Worm (Caenorhabditis elegans): Measurements from ENCODE around the gene fbxa-192.

Gene fbxa-192

DNA sequence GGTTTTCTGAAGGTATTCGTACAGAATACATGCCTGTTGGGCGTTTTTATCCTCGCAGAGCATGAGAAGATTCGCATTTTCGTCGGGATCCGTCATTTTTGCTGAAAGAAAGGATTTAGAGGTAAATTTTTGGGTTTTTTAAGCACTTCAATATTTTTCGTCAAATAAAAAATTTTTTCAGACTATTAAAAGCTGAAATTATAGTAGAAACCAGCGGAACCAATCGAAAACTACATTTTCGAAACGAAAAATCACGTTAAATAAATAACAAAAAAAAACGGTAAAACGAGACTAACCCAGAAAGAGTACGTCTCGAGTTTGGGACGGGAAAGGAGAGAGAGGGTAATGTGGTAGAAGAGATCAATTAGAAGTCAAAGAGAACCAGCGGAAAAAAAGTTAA, at the start of gene fbxa-192:
Gene fbxa-192, minus strand, starts transcription at position 101 of the 400 bp plus-strand sequence.
- TF ChIP-seq fkh-2 (tag; optimal IDR thresholded peaks at IDR 0.05): no peak
- no peak for TF ChIP-seq ceh-9 (tag; optimal IDR thresholded peaks at IDR 0.05)
- no peak for TF ChIP-seq nhr-11 (tag; optimal IDR thresholded peaks at IDR 0.05)
- TF ChIP-seq elt-3 (tag; optimal IDR thresholded peaks at IDR 0.05): no peak
- no peak for TF ChIP-seq pha-4 (tag; optimal IDR thresholded peaks at IDR 0.05)
- TF ChIP-seq nhr-67 (tag; optimal IDR thresholded peaks at IDR 0.05): no peak
- TF ChIP-seq snpc-4 (tag; optimal IDR thresholded peaks at IDR 0.05): no peak
- no peak for TF ChIP-seq skn-1 (tag; optimal IDR thresholded peaks at IDR 0.05)
- TF ChIP-seq lin-15B (tag; optimal IDR thresholded peaks at IDR 0.05): no peak
- TF ChIP-seq egl-27 (tag; optimal IDR thresholded peaks at IDR 0.05): no peak
- TF ChIP-seq fos-1 (tag; optimal IDR thresholded peaks at IDR 0.05): no peak
- TF ChIP-seq daf-12 (tag; optimal IDR thresholded peaks at IDR 0.05): no peak
- TF ChIP-seq ztf-4 (tag; optimal IDR thresholded peaks at IDR 0.05): no peak
- no peak for TF ChIP-seq hmg-11 (tag; optimal IDR thresholded peaks at IDR 0.05)
- TF ChIP-seq nhr-237 (tag; optimal IDR thresholded peaks at IDR 0.05): no peak

DNA sequence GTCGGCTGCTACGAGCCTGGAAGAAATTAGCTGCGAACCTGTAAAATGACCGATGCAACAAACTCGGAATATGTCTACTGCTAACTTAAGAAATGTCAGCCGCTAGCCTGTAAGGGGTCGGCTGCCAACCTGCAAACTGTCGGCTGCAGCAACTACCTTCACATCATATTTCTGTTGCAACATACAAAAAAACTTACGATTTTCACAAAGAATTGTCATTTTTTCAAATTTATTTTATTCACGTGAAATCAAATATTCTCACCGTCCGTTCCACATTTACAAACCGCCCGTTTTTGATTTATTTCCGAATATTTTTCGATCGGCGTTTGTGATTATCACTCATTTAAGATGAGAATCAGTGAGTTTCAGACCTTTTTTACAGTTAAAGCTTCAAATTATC, 49.3 kb upstream of the fbxa-192 start, which contains the start of gene Y26G10.6:
Gene Y26G10.6, plus strand, starts transcription at position 301 of the 400 bp plus-strand sequence.
- TF ChIP-seq ceh-16 (tag; optimal IDR thresholded peaks at IDR 0.05) (no peak), ZK546.5 (tag; optimal IDR thresholded peaks at IDR 0.05) (no peak), hmg-11 (tag; optimal IDR thresholded peaks at IDR 0.05) (no peak), tbx-2 (tag; optimal IDR thresholded peaks at IDR 0.05) (no peak), lsy-12 (tag; optimal IDR thresholded peaks at IDR 0.05) (no peak), pha-4 (tag; optimal IDR thresholded peaks at IDR 0.05) (no peak), fos-1 (tag; optimal IDR thresholded peaks at IDR 0.05) (no peak), elt-1 (tag; optimal IDR thresholded peaks at IDR 0.05) (no peak), nhr-11 (tag; optimal IDR thresholded peaks at IDR 0.05) (no peak), skn-1 (tag; optimal IDR thresholded peaks at IDR 0.05) (no peak), ama-1 (optimal IDR thresholded peaks at IDR 0.05) (no peak), mdl-1 (tag; optimal IDR thresholded peaks at IDR 0.05) (no peak), elt-2 (tag; optimal IDR thresholded peaks at IDR 0.05) (no peak), egl-5 (tag; optimal IDR thresholded peaks at IDR 0.05) (no peak), fkh-10 (GFP tag; optimal IDR thresholded peaks at IDR 0.05) (no peak), lin-39 (tag; optimal IDR thresholded peaks at IDR 0.05) (no peak)

DNA sequence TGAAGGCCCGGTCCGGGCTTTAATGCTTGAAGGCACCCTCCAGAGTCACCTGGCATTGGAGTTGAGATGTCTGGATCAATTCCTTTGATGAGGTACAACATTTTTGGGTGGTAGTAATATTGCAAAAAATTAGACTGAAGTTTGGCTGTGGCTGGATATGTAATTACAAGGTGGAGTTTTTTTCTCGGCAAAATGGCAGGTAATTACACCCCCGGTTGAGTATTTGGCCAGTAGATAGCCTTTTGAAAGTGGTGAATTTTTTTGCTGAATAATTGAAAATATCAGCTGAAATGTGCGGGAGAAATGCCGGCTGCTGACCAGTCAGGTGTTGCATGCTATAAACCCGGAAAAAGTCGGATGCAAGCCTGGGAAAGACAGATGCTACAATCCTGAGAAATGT, 48.8 kb upstream of the fbxa-192 start, which contains the start of gene Y26G10.4:
Gene Y26G10.4, minus strand, starts transcription at position 101 of the 400 bp plus-strand sequence.
- TF ChIP-seq ama-1 (optimal IDR thresholded peaks at IDR 0.05): no peak
- TF ChIP-seq ceh-9 (tag; optimal IDR thresholded peaks at IDR 0.05): no peak
- TF ChIP-seq unc-39 (tag; optimal IDR thresholded peaks at IDR 0.05): no peak
- no peak for TF ChIP-seq ceh-28 (tag; optimal IDR thresholded peaks at IDR 0.05)
- no peak for TF ChIP-seq nhr-43 (tag; optimal IDR thresholded peaks at IDR 0.05; ENCODE audit: poor library complexity, severe bottlenecking)
- TF ChIP-seq nhr-67 (tag; optimal IDR thresholded peaks at IDR 0.05): no peak

- TF ChIP-seq lsy-12 (tag; optimal IDR thresholded peaks at IDR 0.05): no peak
- TF ChIP-seq ceh-28 (tag; optimal IDR thresholded peaks at IDR 0.05): no peak
- no peak for TF ChIP-seq pqm-1 (tag; optimal IDR thresholded peaks at IDR 0.05)
- no peak for TF ChIP-seq mml-1 (tag; optimal IDR thresholded peaks at IDR 0.05)
- no peak for TF ChIP-seq unc-62 (GFP tag; optimal IDR thresholded peaks at IDR 0.05)
- TF ChIP-seq nhr-43 (tag; optimal IDR thresholded peaks at IDR 0.05; ENCODE audit: poor library complexity, severe bottlenecking): no peak
- TF ChIP-seq ztf-11 (tag; optimal IDR thresholded peaks at IDR 0.05): no peak
- no peak for TF ChIP-seq snpc-4 (tag; optimal IDR thresholded peaks at IDR 0.05)
- TF ChIP-seq egl-5 (tag; optimal IDR thresholded peaks at IDR 0.05): no peak
- TF ChIP-seq ZK546.5 (tag; optimal IDR thresholded peaks at IDR 0.05): no peak
- no peak for TF ChIP-seq jun-1 (tag; optimal IDR thresholded peaks at IDR 0.05)
- no peak for TF ChIP-seq nhr-67 (tag; optimal IDR thresholded peaks at IDR 0.05)
- TF ChIP-seq pha-4 (tag; optimal IDR thresholded peaks at IDR 0.05): no peak
Measured at ce11 chrV:17696753-17697152, 46.4 kb upstream of the fbxa-192 start, which contains the start of gene spp-29. Gene spp-29, minus strand, starts transcription at chrV:17696853.

DNA sequence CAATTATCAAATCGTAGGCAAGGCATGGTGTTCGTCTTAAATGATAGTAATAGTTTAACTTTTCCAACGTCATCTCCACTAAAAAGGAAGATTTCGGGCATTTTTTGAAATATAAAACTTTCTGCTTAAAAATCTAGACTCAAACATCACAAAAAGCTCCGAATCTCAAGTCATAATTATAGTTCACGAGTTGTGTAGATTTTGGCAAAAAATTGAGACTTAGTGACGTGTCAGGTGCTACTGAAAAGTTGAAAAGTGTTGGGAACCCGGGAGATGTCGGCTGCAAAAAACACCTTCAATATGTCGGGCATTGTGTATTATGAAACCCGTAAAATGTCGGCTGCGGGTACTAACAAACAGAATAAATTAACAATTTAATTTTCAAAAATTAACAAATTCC, 45.5 kb upstream of the fbxa-192 start, which contains the start of gene Y26G10.1:
Gene Y26G10.1, minus strand, starts transcription at position 101 of the 400 bp plus-strand sequence.
- TF ChIP-seq mml-1 (tag; optimal IDR thresholded peaks at IDR 0.05) (no peak), mdl-1 (tag; optimal IDR thresholded peaks at IDR 0.05) (no peak), ceh-28 (tag; optimal IDR thresholded peaks at IDR 0.05) (no peak), skn-1 (tag; optimal IDR thresholded peaks at IDR 0.05) (no peak), ceh-16 (tag; optimal IDR thresholded peaks at IDR 0.05) (no peak), nhr-11 (tag; optimal IDR thresholded peaks at IDR 0.05) (no peak), egl-27 (tag; optimal IDR thresholded peaks at IDR 0.05) (no peak), zag-1 (tag; optimal IDR thresholded peaks at IDR 0.05) (no peak), snpc-4 (tag; optimal IDR thresholded peaks at IDR 0.05) (no peak), unc-39 (tag; optimal IDR thresholded peaks at IDR 0.05) (no peak), nhr-25 (tag; optimal IDR thresholded peaks at IDR 0.05) (no peak), fkh-2 (tag; optimal IDR thresholded peaks at IDR 0.05) (no peak), ZK546.5 (tag; optimal IDR thresholded peaks at IDR 0.05) (no peak)

Data from whole organism, L3 larva.